Fruit fly (Drosophila melanogaster): Measurements from ENCODE around the gene Pp2A-29B.

The Pp2A-29B gene

dm6 chr2L:8365701-8366643 lies at the start of gene Pp2A-29B:
TSS of gene Pp2A-29B (plus strand) at chr2L:8366038.
- no peak for TF ChIP-seq CG8478 (optimal IDR thresholded peaks at IDR 0.05)
- TF ChIP-seq CTCF (optimal IDR thresholded peaks at IDR 0.05): no peak

DNA sequence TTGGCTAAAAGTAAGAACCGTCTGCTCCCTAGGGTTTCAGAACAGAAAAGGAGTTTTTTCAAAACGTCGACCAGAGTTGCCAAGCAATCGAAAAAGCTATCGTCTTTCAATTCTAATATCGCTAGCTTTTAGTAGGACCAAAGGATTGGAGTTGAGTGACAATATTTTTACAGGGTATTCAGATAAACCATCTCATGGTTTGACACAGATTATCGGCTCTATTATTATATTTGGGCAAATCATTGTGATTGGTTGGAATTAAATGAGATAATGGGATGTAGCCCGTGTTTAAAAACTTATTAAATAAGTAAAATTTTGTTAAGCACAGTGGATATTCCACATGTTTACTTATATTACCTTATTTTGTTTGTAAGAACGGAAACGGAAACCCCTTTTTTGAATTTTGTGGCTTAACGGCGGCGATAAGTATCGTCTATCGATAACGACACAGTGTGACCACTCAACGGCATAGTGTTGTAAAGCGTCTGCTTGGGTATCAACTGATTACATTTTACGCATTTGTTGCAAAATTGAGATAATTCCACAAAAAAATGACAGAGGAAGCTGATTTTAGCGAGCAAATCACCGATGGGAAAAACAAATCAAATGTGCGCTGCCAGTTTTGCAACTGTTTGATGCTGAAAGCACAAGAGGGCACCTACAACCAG lies 45.8 kb upstream of the Pp2A-29B start, which contains the start of the genes mtsh and strat:
TSS of gene mtsh (minus strand) at position 51 of the 668 bp plus-strand sequence.
TSS of gene strat (plus strand) at position 471 of the 668 bp plus-strand sequence.
- TF ChIP-seq CTCF (optimal IDR thresholded peaks at IDR 0.05) (no peak), CG8478 (optimal IDR thresholded peaks at IDR 0.05) (no peak)

dm6 chr2L:8325150-8325549 lies 40.7 kb upstream of the Pp2A-29B start, which contains the start of gene CG7781:
TSS of gene CG7781 (minus strand) at chr2L:8325409.
- no peak for TF ChIP-seq CTCF (optimal IDR thresholded peaks at IDR 0.05)
- no peak for TF ChIP-seq CG8478 (optimal IDR thresholded peaks at IDR 0.05)

DNA sequence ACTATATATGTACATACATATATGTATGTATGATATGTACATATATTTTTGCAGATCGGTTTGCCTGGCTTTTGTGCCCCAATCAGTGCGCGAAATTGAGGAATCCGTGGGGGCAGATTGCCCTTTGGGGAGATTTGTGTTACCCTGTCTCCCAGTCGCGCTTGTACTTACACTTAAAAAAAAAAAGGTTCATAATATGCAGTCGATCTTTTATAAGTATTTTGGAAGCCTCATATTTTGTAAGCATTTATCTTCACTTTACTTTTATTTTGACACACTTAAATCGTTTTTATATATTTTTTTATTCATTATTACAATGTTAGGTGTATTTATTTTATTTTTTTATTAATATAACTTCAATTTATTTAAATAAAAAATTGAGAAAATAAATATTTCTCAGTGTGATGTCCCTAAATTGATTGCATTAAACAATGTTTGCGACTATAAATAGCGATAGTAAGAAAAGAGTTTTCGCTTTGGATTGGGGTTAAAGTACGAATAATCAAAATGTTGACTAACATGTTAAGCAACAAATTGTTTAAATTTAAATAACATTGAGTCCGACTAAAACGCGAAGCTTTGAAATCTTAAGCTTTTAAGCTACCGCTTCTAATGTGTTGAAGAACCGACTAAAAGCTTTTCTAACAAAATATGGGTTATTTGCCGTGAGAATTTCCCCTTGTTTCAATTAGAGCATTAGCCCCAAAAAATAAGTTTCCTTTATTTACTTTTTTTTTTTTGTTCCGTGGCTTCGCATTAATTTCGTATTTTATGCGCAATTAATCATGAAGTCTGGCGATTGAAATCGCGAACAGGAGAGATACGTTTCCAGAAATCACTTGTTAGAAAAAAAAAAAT lies 39.2 kb upstream of the Pp2A-29B start:
- TF ChIP-seq CTCF (optimal IDR thresholded peaks at IDR 0.05): no peak
- no peak for TF ChIP-seq CG8478 (optimal IDR thresholded peaks at IDR 0.05)

DNA sequence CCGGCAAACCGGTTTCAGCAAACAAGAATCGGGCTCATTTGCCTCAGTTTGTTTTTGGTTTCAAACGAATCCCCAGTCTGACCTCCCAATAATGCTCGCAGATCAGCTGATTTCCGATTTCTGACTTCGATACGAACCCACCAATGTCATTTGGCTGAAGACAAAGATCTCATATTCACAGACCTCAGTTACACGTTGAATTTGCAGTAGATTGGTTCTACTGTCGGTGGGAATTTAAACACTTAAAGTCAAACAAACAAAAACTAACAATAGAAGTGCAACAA lies 38.6 kb upstream of the Pp2A-29B start, which contains the start of gene CG14275:
TSS of gene CG14275 (plus strand) at position 185 of the 284 bp plus-strand sequence.
- TF ChIP-seq CG8478 (optimal IDR thresholded peaks at IDR 0.05): no peak
- no peak for TF ChIP-seq CTCF (optimal IDR thresholded peaks at IDR 0.05)

DNA sequence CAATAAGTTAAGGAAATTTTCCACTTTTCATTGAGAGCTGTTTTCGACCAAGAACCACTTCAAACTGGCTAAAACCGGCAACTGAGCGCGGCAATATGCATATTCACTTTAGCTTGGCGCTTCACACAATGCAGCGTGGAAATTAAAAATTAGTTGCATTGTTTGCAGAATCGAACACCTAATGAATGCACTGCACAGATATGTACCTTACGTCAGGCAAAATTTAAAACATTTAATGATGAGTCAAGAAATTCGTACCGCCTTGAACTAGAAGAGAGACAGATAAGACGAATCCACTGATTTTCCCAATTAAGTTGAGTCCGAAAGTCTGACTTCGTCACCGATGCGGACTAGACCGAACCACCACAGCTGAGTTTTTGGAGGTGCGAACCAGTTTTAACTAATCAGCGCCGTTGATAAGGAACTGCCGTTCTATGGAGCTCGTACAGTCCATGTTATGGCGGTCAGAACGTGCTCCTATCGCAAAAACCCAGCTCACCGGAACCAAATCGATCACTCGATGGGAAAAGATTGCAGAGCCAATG lies 38.0 kb upstream of the Pp2A-29B start:
- TF ChIP-seq CG8478 (optimal IDR thresholded peaks at IDR 0.05) (no peak), CTCF (optimal IDR thresholded peaks at IDR 0.05) (no peak)

DNA sequence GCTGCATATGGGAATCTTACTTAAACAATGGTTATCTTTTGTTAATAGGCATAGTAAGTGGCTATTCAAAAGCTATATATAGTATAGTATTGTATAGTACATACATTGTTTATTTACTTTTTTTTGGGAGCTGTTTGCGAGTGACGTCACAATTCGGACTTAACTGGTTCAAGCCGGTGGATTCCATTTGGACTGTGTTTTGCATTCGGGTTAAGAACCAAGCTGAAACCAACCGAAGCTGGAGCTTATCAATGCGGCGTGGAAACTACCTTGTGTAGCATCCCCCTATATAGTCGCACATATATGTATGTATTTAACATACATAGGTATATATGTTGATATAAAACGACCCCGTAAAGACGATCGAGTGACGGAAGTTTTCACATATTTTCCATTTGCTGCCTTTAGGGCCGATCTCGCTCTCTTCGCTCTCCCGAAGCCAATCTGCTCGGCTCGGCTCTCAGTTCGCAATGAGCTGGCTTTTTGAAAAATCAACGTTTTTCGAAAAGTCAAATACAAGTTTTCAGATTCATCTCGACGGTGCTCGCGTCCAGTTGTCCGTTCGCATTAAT lies 37.2 kb upstream of the Pp2A-29B start:
- no peak for TF ChIP-seq CG8478 (optimal IDR thresholded peaks at IDR 0.05)
- no peak for TF ChIP-seq CTCF (optimal IDR thresholded peaks at IDR 0.05)

- TF ChIP-seq CG8478 (optimal IDR thresholded peaks at IDR 0.05) (no peak), CTCF (optimal IDR thresholded peaks at IDR 0.05) (no peak)
Observed at dm6 chr2L:8333185-8333584, 32.7 kb upstream of the Pp2A-29B start.

DNA sequence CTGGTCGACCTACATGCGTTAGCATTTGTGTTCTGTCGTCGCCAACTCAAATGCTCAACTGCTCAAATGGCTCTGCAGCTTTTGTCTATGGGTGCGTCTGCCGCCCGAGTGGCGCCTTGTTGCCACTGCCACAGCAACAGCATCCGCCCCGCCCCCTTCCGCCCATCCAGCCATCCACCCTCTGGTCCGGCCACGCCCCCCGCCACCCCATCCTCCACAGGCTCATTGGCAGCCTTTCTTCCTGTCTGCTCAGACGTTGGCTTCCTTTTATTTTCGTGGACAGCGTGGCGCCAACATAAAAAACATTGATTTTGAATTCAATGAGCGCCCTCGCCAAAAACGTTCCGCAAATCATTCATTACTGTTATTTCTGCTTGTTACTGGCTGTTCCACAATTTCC lies 32.2 kb upstream of the Pp2A-29B start:
- TF ChIP-seq CTCF (optimal IDR thresholded peaks at IDR 0.05) (no peak), CG8478 (optimal IDR thresholded peaks at IDR 0.05) (no peak)

DNA sequence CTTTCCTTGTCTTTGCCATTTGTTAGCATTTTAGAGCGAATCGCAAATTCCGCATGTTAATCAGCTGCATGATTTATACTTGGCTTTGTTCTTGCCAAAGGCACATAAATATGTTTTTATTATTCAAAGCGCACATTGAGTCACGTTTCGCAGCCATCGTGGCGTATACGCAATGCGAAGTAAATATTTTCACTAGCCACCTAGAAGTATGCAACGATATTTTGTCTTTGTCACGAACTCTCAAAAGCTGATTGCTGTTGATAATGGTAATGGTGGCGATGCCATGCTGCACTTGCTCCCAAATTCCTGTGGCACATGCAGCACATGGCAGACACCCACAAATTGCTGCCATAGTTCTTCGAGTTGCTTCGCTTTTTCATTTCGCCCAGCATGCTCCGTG lies 31.1 kb upstream of the Pp2A-29B start:
- TF ChIP-seq CTCF (optimal IDR thresholded peaks at IDR 0.05) (no peak), CG8478 (optimal IDR thresholded peaks at IDR 0.05) (no peak)

DNA sequence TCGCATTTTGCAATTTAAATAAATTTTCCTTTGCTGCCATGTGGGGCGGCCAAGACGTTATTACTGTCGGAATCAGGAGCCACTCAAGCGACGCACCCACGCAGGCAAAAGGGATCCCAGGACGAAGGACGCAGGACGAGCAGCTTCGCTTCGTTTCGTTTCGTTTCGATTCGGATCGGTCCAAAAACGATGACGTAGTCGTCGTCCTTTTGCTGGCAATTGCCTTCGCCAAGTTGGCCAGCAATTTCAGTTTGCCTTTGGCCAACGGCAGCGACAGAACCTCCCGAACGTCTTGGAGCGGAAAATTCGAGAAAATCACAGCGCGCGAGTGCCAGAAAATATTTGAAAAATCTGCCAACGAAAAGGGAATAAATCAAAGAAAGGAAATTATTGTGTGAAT lies 27.8 kb upstream of the Pp2A-29B start, which contains the start of gene witty:
TSS of gene witty (plus strand) at position 249 of the 400 bp plus-strand sequence.
- TF ChIP-seq CTCF (optimal IDR thresholded peaks at IDR 0.05) (no peak), CG8478 (optimal IDR thresholded peaks at IDR 0.05) (no peak)

- TF ChIP-seq CG8478 (optimal IDR thresholded peaks at IDR 0.05) (no peak), CTCF (optimal IDR thresholded peaks at IDR 0.05) (no peak)
Observed at dm6 chr2L:8339751-8340349, 26.0 kb upstream of the Pp2A-29B start.

dm6 chr2L:8342395-8342794 lies 23.4 kb upstream of the Pp2A-29B start, which contains the start of gene CG14273:
TSS of gene CG14273 (plus strand) at chr2L:8342695.
- TF ChIP-seq CTCF (optimal IDR thresholded peaks at IDR 0.05) (no peak), CG8478 (optimal IDR thresholded peaks at IDR 0.05) (no peak)

- TF ChIP-seq CTCF (optimal IDR thresholded peaks at IDR 0.05): no peak
- TF ChIP-seq CG8478 (optimal IDR thresholded peaks at IDR 0.05): no peak
Observed at dm6 chr2L:8344536-8344935, 21.3 kb upstream of the Pp2A-29B start.

Measured in S2 (cell line).